Worm (Caenorhabditis elegans) whole organism, L4/young adult: ENCODE measurements around the gene sri-66.

ENCODE experiments used
- W03F9.2 ChIP-seq: fragments of 150-350 bp; optimal IDR thresholded peaks from 2 replicates; lab custom pipeline; 2014; ENCODE audit warnings: missing biosample characterization, missing genetic modification characterization
- dao-5 ChIP-seq: sonication (generic microtip); optimal IDR thresholded peaks from 2 replicates; lab custom pipeline; 2016; ENCODE audit warnings: missing genotype, missing genetic modification characterization, moderate library complexity, missing compliant biosample characterization
- him-1 ChIP-seq: sonication (generic microtip); optimal IDR thresholded peaks from 2 replicates; lab custom pipeline; 2016; ENCODE audit warnings: missing genotype, missing genetic modification reagents, missing genetic modification characterization, missing compliant biosample characterization

The sri-66 gene

ce11 chrV:17108310-17108709, 48.2 kb downstream of the sri-66 start, which contains the start of gene ZK218.11:
Gene ZK218.11 (minus strand): TSS chrV:17108410.
- TF ChIP-seq W03F9.2 (tag; lab: Kevin White, UChicago): no peak
- no peak for TF ChIP-seq dao-5 (tag; lab: Kevin White, UChicago)
- TF ChIP-seq him-1: no peak
